Worm (Caenorhabditis elegans): Measurements from ENCODE around the gene srw-136.
"Not testable (repeated sequence)": the region's sequence is repeated elsewhere in the genome, so short reads cannot be mapped to it uniquely, and the experiment has no call there.

srw-136 gene

ce11 chrV:2999736-3000135, 10.6 kb downstream of the srw-136 start, which contains the start of gene srw-119:
TSS of gene srw-119 (minus strand) at chrV:2999836.
- TF ChIP-seq unc-62 (GFP tag; optimal IDR thresholded peaks at IDR 0.05) = no peak

ce11 chrV:2996105-2996504, 14.3 kb downstream of the srw-136 start, which contains the start of gene srw-120:
TSS of gene srw-120 (minus strand) at chrV:2996205.
- TF ChIP-seq unc-62 (GFP tag; optimal IDR thresholded peaks at IDR 0.05) = no peak

DNA sequence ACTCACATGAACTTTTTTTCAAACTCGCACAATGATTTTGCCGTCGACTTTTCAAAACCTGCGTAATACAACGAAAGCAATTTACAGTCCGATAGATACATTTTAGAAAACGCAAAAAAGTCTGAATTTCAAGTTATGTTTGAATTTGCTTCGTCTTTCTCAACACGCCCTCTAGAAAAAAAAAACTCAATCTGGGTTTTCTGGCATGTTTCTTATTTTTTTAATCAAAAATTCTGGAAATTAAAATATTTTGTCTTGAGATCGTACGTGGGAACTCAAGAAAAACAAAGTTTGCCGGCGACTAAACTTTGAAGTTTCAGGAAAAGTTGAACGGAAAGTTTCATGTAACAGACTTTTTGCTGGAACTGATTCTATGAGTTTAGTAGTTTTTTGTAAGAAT, 16.6 kb downstream of the srw-136 start, which contains the start of gene srw-115:
Gene srw-115, minus strand, starts transcription at position 101 of the 400 bp plus-strand sequence.
- TF ChIP-seq unc-62 (GFP tag; optimal IDR thresholded peaks at IDR 0.05) = no peak

DNA sequence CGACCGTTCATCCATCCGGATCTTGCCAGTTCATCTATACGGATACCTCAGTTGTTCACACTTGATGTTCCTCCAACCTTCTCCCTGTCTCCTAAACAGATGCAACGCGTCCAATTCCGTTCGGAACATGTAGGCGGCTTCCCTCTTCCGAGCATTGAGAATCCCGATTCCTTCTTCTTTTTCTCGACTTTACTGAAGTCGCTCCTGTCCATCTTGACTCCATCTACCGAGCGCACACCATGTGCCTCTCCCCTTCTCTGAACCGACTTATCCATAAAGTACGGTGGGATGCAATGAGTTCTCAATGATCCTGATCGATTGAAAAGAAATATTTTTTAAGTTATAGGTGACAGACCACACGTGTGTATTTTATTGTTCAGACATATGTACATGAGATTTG, 18.3 kb downstream of the srw-136 start:
- TF ChIP-seq unc-62 (GFP tag; optimal IDR thresholded peaks at IDR 0.05) = no peak

DNA sequence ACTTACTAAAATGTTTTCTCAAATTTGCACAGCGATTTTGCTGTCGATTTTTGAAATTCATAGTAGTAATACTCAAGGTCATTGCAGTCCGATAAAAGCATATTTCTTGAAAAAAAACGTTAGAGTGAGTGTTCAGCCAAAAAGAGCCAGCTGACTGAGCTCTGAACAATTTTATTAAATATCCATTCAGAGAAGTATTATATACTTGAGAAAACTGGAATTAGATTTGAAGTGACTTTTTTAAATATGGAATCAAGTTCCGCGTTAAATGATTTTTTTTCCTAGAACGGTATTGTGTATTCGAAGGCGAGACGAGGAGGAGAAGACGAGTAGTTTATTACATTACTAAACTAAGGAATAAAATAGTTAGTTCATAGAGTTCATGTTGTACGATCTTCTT, 18.9 kb downstream of the srw-136 start, which contains the start of gene srw-121:
Gene srw-121, minus strand, starts transcription at position 101 of the 400 bp plus-strand sequence.
- TF ChIP-seq unc-62 (GFP tag; optimal IDR thresholded peaks at IDR 0.05) = no peak

DNA sequence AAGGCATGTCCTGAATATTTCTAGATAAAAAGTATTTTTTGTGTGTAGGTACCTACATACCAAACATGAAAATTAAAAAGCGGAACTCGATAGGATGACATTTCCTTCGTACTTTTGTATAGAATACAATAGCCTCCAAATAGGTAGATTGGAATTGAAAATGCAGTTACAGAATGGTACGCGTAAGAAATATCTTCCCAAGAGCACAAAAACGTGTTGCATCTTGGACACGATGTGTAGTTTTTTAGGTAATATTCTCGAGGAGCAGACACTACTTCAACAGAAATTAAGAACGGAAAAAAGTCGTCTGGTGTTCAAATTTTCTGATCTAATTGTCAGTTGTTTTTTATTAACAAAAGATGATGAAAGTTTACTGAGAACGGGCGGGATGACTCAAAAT, 23.0 kb downstream of the srw-136 start, which contains the start of gene srh-85:
Gene srh-85, minus strand, starts transcription at position 101 of the 400 bp plus-strand sequence.
- no peak for TF ChIP-seq unc-62 (GFP tag; optimal IDR thresholded peaks at IDR 0.05)

ce11 chrV:2985309-2985708, 25.1 kb downstream of the srw-136 start, which contains the start of gene srw-139:
TSS of gene srw-139 (minus strand) at chrV:2985409.
- no peak for TF ChIP-seq unc-62 (GFP tag; optimal IDR thresholded peaks at IDR 0.05)

DNA sequence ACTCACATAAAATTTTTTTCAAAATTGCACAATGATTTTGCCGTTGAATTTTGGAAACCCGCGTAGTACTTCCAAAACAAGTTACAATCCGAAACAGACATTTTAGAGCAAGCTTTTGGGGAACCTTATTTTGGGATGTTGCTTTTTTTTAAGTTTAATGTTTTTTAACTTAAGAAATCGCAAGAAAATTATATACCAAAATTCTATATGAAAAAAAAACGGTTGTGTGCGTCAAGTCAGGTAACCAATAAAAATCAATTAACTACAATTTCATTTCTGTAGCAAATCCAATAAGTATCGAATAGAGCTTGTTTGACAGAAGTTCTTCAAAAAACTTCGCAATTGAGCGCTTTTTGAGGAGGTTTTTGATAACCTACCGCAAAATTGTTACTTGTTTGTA, 27.0 kb downstream of the srw-136 start, which contains the start of gene srw-117:
Gene srw-117, minus strand, starts transcription at position 101 of the 400 bp plus-strand sequence.
- no peak for TF ChIP-seq unc-62 (GFP tag; optimal IDR thresholded peaks at IDR 0.05)

ce11 chrV:2979978-2980377, 30.4 kb downstream of the srw-136 start, which contains the start of gene srw-118:
TSS of gene srw-118 (minus strand) at chrV:2980078.
- TF ChIP-seq unc-62 (GFP tag; optimal IDR thresholded peaks at IDR 0.05) = no peak

ce11 chrV:2976287-2976686, 34.1 kb downstream of the srw-136 start, which contains the start of gene srw-124:
TSS of gene srw-124 (plus strand) at chrV:2976587.
- TF ChIP-seq unc-62 (GFP tag; optimal IDR thresholded peaks at IDR 0.05) = no peak

- not testable (repeated sequence) for TF ChIP-seq unc-62 (GFP tag; optimal IDR thresholded peaks at IDR 0.05)
Measured at ce11 chrV:2975285-2975684, 35.1 kb downstream of the srw-136 start, which contains the start of gene srw-123. TSS of gene srw-123 (minus strand) at chrV:2975385.

DNA sequence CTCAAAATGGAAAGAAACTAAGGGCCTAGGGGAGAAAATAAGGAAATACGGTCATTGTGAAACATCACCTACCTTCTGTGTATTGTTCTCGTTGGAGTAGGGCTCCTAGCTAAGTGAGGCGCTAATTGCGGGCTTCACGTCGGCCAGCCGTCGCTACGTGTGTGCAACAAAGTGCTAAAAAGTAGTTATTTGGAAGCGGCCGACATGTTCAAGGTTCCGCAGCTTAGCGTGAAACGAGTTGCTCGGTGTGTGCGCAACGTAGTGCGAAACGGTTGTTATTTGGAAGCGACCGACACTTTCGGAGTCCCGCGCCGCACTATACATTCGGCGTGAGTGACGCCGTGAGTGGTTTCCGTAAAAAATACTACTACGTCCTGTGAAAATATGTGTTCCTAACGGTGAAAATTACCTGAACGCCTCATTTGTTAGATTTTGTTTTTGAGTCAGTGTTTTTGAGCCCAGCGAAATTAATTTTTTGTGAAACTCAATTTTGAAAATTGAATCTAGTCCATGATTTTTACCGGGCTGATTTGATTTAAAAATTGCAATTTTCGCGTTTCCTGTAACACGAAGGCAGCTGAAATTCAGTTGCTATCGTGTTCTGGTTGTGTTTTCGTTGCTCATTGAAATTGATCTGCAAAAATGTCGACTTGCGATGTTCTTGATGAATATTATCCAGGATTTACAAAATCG, 38.9 kb downstream of the srw-136 start, which contains the start of gene srw-129:
Gene srw-129, plus strand, starts transcription at position 643 of the 693 bp plus-strand sequence.
- no peak for TF ChIP-seq unc-62 (GFP tag; optimal IDR thresholded peaks at IDR 0.05)

DNA sequence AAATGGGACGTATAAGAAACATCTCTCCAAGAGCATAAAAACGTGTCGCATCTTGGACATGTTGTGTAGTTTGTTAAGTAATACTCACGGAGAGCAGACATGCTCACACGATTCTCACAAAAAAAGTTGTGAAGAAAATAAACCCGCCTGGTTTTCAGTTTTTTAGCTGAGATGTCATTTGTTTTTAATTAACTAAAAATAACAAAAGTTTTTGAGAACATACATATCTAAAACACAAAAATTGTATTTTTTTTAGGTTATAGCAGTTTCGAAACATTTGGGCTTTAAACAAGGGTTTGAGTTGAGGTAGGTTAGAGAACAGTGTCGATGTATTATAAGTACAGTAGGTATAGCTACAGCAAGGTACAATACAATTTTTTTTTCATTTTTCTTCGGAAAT, 45.6 kb downstream of the srw-136 start, which contains the start of gene srh-88:
Gene srh-88, minus strand, starts transcription at position 101 of the 400 bp plus-strand sequence.
- no peak for TF ChIP-seq unc-62 (GFP tag; optimal IDR thresholded peaks at IDR 0.05)

DNA sequence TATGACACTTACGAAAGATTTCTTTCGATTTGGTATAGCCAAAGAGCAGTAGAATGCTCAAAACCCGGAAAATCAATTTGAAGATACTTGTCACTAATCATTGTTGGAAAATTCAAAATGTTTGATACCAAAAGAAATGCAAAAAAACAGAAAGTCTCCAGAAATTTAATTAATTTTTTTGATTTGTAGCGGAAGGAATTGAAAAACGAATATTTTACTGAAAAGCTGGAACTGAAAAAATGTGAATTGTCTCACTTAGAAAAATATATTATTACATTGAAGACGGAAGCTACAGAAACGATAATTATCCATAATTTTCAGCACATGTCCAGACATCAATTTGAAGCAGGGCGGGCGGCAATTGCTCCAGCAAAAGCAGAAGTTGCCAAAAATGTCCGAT, 47.4 kb downstream of the srw-136 start, which contains the start of gene srw-138:
Gene srw-138, minus strand, starts transcription at position 101 of the 400 bp plus-strand sequence.
- no peak for TF ChIP-seq unc-62 (GFP tag; optimal IDR thresholded peaks at IDR 0.05)

DNA sequence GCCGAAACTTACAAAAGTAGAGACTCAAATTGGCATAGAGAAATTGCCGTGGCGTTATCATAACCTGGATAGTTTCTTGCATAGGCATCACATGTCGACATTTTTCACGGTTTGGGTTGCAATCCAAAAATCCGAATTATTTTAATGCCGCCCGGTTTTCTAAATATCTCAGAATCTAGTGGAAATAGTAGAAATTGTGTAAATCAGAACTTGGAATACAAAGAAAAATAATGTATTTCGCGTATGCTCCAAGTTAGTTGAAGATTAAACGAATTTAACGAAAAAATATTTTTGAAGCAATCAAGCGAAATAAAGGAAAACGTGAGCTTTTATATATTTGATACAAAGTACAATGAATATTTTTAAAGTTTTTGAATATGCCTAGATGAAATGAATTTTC, 49.5 kb downstream of the srw-136 start, which contains the start of gene srw-144:
Gene srw-144, minus strand, starts transcription at position 101 of the 400 bp plus-strand sequence.
- no peak for TF ChIP-seq unc-62 (GFP tag; optimal IDR thresholded peaks at IDR 0.05)

All from whole organism, dauer.